Fruit fly (Drosophila melanogaster) whole organism, adult: ENCODE measurements around the gene Son.

Experiments used
- CG11617 ChIP-seq: fragments of 200-800 bp; sonication (Bioruptor generic); optimal IDR thresholded peaks from 2 replicates; lab custom pipeline; 2017; ENCODE audit warnings: mild to moderate bottlenecking, missing biosample characterization, missing genetic modification reagents, missing genetic modification characterization
- CG12768 ChIP-seq: fragments of 200-800 bp; sonication (Bioruptor generic); optimal IDR thresholded peaks from 2 replicates; lab custom pipeline; 2017; ENCODE audit warnings: missing biosample characterization, missing genetic modification characterization, mild to moderate bottlenecking, moderate library complexity, missing genetic modification reagents
- CG14711 ChIP-seq: fragments of 200-800 bp; sonication (Bioruptor generic); optimal IDR thresholded peaks from 2 replicates; lab custom pipeline; 2018; ENCODE audit warnings: missing biosample characterization, mild to moderate bottlenecking, missing genetic modification characterization, moderate library complexity
- CG1620 ChIP-seq: fragments of 200-800 bp; sonication (Bioruptor generic); optimal IDR thresholded peaks from 2 replicates; lab custom pipeline; 2016; ENCODE audit warnings: missing biosample characterization, missing genetic modification characterization
- CG33017 ChIP-seq: fragments of 200-800 bp; sonication (Bioruptor generic); optimal IDR thresholded peaks from 2 replicates; lab custom pipeline; 2018; ENCODE audit warnings: missing biosample characterization, mild to moderate bottlenecking, missing genetic modification characterization, moderate library complexity
- CG5204 ChIP-seq: fragments of 200-800 bp; sonication (Bioruptor generic); optimal IDR thresholded peaks from 2 replicates; lab custom pipeline; 2016; ENCODE audit warnings: missing biosample characterization, missing genetic modification characterization
- CG7045 ChIP-seq: fragments of 200-800 bp; sonication (Bioruptor generic); optimal IDR thresholded peaks from 2 replicates; lab custom pipeline; 2017; ENCODE audit warnings: missing biosample characterization, mild to moderate bottlenecking, missing genetic modification characterization
- CG7101 ChIP-seq: fragments of 200-800 bp; sonication (Bioruptor generic); optimal IDR thresholded peaks from 2 replicates; lab custom pipeline; 2018; ENCODE audit warnings: missing biosample characterization, mild to moderate bottlenecking, missing genetic modification characterization, moderate library complexity
- Clk ChIP-seq: fragments of 200-800 bp; sonication (Bioruptor generic); optimal IDR thresholded peaks from 2 replicates; lab custom pipeline; 2017; ENCODE audit warnings: missing biosample characterization, missing genetic modification characterization
- Crg-1 ChIP-seq: fragments of 200-800 bp; sonication (Bioruptor generic); optimal IDR thresholded peaks from 2 replicates; lab custom pipeline; 2016; ENCODE audit warnings: missing biosample characterization, missing genetic modification characterization
- Hr96 ChIP-seq: fragments of 200-800 bp; sonication (Bioruptor generic); optimal IDR thresholded peaks from 2 replicates; lab custom pipeline; 2016; ENCODE audit warnings: missing biosample characterization, missing genetic modification characterization
- Mnt ChIP-seq: fragments of 200-800 bp; sonication (Bioruptor generic); optimal IDR thresholded peaks from 2 replicates; lab custom pipeline; 2016; ENCODE audit warnings: missing biosample characterization, mild to moderate bottlenecking, missing genetic modification characterization
- bab1 ChIP-seq: fragments of 200-800 bp; sonication (Bioruptor generic); optimal IDR thresholded peaks from 3 replicates; lab custom pipeline; 2019; ENCODE audit warnings: missing biosample characterization, mild to moderate bottlenecking, missing genetic modification characterization, moderate library complexity
- cic ChIP-seq: fragments of 200-800 bp; sonication (Bioruptor generic); optimal IDR thresholded peaks from 2 replicates; lab custom pipeline; 2017; ENCODE audit warnings: missing biosample characterization, mild to moderate bottlenecking, missing genetic modification characterization, moderate library complexity
- cnc ChIP-seq, 2 experiments: fragments of >200 bp; optimal IDR thresholded peaks; 2 replicates each; lab custom pipeline; 2017
- kay ChIP-seq: fragments of 200-800 bp; sonication (Bioruptor generic); peaks from one replicate; lab custom pipeline; 2016; ENCODE audit warnings: missing biosample characterization, missing genetic modification characterization, borderline replicate concordance
- ovo ChIP-seq: fragments of 200-800 bp; sonication (Bioruptor generic); optimal IDR thresholded peaks from 2 replicates; lab custom pipeline; 2016; ENCODE audit warnings: missing biosample characterization, missing genetic modification characterization
- pad ChIP-seq: fragments of 200-800 bp; sonication (Bioruptor generic); optimal IDR thresholded peaks from 3 replicates; lab custom pipeline; 2017; ENCODE audit warnings: missing biosample characterization, missing genetic modification characterization, mild to moderate bottlenecking, moderate library complexity, missing genetic modification reagents
- tj ChIP-seq: fragments of 200-800 bp; sonication (Bioruptor generic); optimal IDR thresholded peaks from 3 replicates; lab custom pipeline; 2017; ENCODE audit warnings: missing biosample characterization, mild to moderate bottlenecking, missing genetic modification characterization, moderate library complexity
- toe ChIP-seq: fragments of 200-800 bp; sonication (Bioruptor generic); optimal IDR thresholded peaks from 2 replicates; lab custom pipeline; 2016; ENCODE audit warnings: missing biosample characterization, missing genetic modification characterization

Gene Son

dm6 chr3R:9594839-9595238 is 17.0 kb downstream of the Son start:
- no peak for TF ChIP-seq toe (GFP tag; lab: Kevin White, UChicago)
- no peak for TF ChIP-seq CG5204 (GFP tag; lab: Kevin White, UChicago)
- TF ChIP-seq tj (GFP tag; lab: Kevin White, UChicago): peak; percentile 4
- no peak for TF ChIP-seq kay (GFP tag; lab: Kevin White, UChicago)

dm6 chr3R:9595681-9596357 is 18.0 kb downstream of the Son start:
- no peak for TF ChIP-seq pad (GFP tag; lab: Kevin White, UChicago)
- no peak for TF ChIP-seq CG7101
- no peak for TF ChIP-seq toe (GFP tag; lab: Kevin White, UChicago)
- TF ChIP-seq CG33017 (tag; lab: Kevin White, UChicago): no peak
- no peak for TF ChIP-seq CG7045 (GFP tag; lab: Kevin White, UChicago)
- TF ChIP-seq cnc (optimal IDR thresholded peaks at IDR 0.05; lab: Kevin White, UChicago): no peak
- no peak for TF ChIP-seq kay (GFP tag; lab: Kevin White, UChicago)
- TF ChIP-seq bab1 (GFP tag; lab: Kevin White, UChicago): no peak
- TF ChIP-seq Hr96 (GFP tag; lab: Kevin White, UChicago): no peak
- TF ChIP-seq Mnt (GFP tag; lab: Kevin White, UChicago): no peak
- no peak for TF ChIP-seq ovo
- TF ChIP-seq tj (GFP tag; lab: Kevin White, UChicago): no peak
- TF ChIP-seq CG12768 (GFP tag; lab: Kevin White, UChicago): no peak
- TF ChIP-seq CG5204 (GFP tag; lab: Kevin White, UChicago): no peak
- no peak for TF ChIP-seq Clk (GFP tag; lab: Kevin White, UChicago)
- no peak for TF ChIP-seq cic (GFP tag; lab: Kevin White, UChicago)
- TF ChIP-seq CG14711: no peak
- no peak for TF ChIP-seq CG1620 (GFP tag; lab: Kevin White, UChicago)

- TF ChIP-seq cic (GFP tag; lab: Kevin White, UChicago) (no peak), Clk (GFP tag; lab: Kevin White, UChicago) (no peak), tj (GFP tag; lab: Kevin White, UChicago) (no peak)
Observed at dm6 chr3R:9596615-9597014, 18.8 kb downstream of the Son start.

dm6 chr3R:9598099-9598498 is 20.3 kb downstream of the Son start:
- TF ChIP-seq ovo (no peak), Mnt (GFP tag; lab: Kevin White, UChicago) (no peak), bab1 (GFP tag; lab: Kevin White, UChicago) (no peak), Clk (GFP tag; lab: Kevin White, UChicago) (no peak), cnc (optimal IDR thresholded peaks at IDR 0.05; lab: Kevin White, UChicago) (no peak), cic (GFP tag; lab: Kevin White, UChicago) (no peak), Crg-1 (GFP tag; lab: Kevin White, UChicago) (no peak), CG14711 (no peak), CG5204 (GFP tag; lab: Kevin White, UChicago) (no peak)

- peak; percentile 77 for TF ChIP-seq CG7101
- peak; percentile 83 for TF ChIP-seq CG12768 (GFP tag; lab: Kevin White, UChicago)
- peak; percentile 60 for TF ChIP-seq Crg-1 (GFP tag; lab: Kevin White, UChicago)
- TF ChIP-seq ovo: peak; percentile 54
- no peak for TF ChIP-seq cnc (optimal IDR thresholded peaks at IDR 0.05; lab: Kevin White, UChicago)
- TF ChIP-seq toe (GFP tag; lab: Kevin White, UChicago): peak; percentile 49
- peak; percentile 82 for TF ChIP-seq CG33017 (tag; lab: Kevin White, UChicago)
- TF ChIP-seq CG7045 (GFP tag; lab: Kevin White, UChicago): peak; percentile 90
- TF ChIP-seq Clk (GFP tag; lab: Kevin White, UChicago): peak; percentile 58
- peak; percentile 6 for TF ChIP-seq CG1620 (GFP tag; lab: Kevin White, UChicago)
- TF ChIP-seq CG5204 (GFP tag; lab: Kevin White, UChicago): no peak
- TF ChIP-seq pad (GFP tag; lab: Kevin White, UChicago): peak; percentile 56
- peak; percentile 44 for TF ChIP-seq Mnt (GFP tag; lab: Kevin White, UChicago)
- peak; percentile 90 for TF ChIP-seq cic (GFP tag; lab: Kevin White, UChicago)
- TF ChIP-seq kay (GFP tag; lab: Kevin White, UChicago): peak; percentile 81
- TF ChIP-seq tj (GFP tag; lab: Kevin White, UChicago): peak; percentile 40
- peak; percentile 82 for TF ChIP-seq CG11617
- no peak for TF ChIP-seq Hr96 (GFP tag; lab: Kevin White, UChicago)
- TF ChIP-seq bab1 (GFP tag; lab: Kevin White, UChicago): peak; percentile 37
- peak; percentile 44 for TF ChIP-seq CG14711
Observed at dm6 chr3R:9600558-9600959, 22.7 kb downstream of the Son start.

dm6 chr3R:9601949-9602348 is 24.1 kb downstream of the Son start:
- TF ChIP-seq tj (GFP tag; lab: Kevin White, UChicago) (peak; percentile 33), cic (GFP tag; lab: Kevin White, UChicago) (peak; percentile 36), ovo (peak; percentile 15), CG1620 (GFP tag; lab: Kevin White, UChicago) (no peak), cnc (optimal IDR thresholded peaks at IDR 0.05; lab: Kevin White, UChicago) (no peak), CG12768 (GFP tag; lab: Kevin White, UChicago) (peak; percentile 10), kay (GFP tag; lab: Kevin White, UChicago) (peak; percentile 12)
